Worm (Caenorhabditis elegans): Measurements from ENCODE around the gene lev-9.
A peak's percentile ranks its signal among the peaks of the same experiment; 100 is the strongest.

Gene lev-9

ce11 chrX:6253899-6254670 lies 37.4 kb downstream of the lev-9 start (continued):
- TF ChIP-seq hlh-17 (GFP tag; optimal IDR thresholded peaks at IDR 0.05; ENCODE audit: borderline replicate concordance) (peak; percentile 35), nhr-85 (tag) (peak; percentile 86), lin-13 (GFP tag; optimal IDR thresholded peaks at IDR 0.05) (peak; percentile 43), rnt-1 (tag; optimal IDR thresholded peaks at IDR 0.05) (peak; percentile 82), sup-37 (GFP tag; optimal IDR thresholded peaks at IDR 0.05) (peak; percentile 14), efl-3 (GFP tag; optimal IDR thresholded peaks at IDR 0.05) (peak; percentile 31), ztf-11 (tag; optimal IDR thresholded peaks at IDR 0.05) (no peak), lin-15B (tag; optimal IDR thresholded peaks at IDR 0.05) (no peak), dsc-1 (tag; optimal IDR thresholded peaks at IDR 0.05) (peak; percentile 42), fkh-10 (GFP tag; optimal IDR thresholded peaks at IDR 0.05) (no peak), nhr-90 (tag; optimal IDR thresholded peaks at IDR 0.05; ENCODE audit: poor library complexity) (peak; percentile 57), C16A3.4 (tag; optimal IDR thresholded peaks at IDR 0.05) (peak; percentile 30), pqm-1 (tag; optimal IDR thresholded peaks at IDR 0.05) (no peak), ceh-8 (GFP tag; optimal IDR thresholded peaks at IDR 0.05) (no peak), fkh-4 (tag; optimal IDR thresholded peaks at IDR 0.05; ENCODE audit: borderline replicate concordance) (no peak), ama-1 (optimal IDR thresholded peaks at IDR 0.05) (peak; percentile 86), F16B12.6 (tag; optimal IDR thresholded peaks at IDR 0.05) (no peak), skn-1 (tag; optimal IDR thresholded peaks at IDR 0.05) (peak; percentile 54), tlp-1 (tag; optimal IDR thresholded peaks at IDR 0.05) (no peak), nhr-11 (tag; optimal IDR thresholded peaks at IDR 0.05) (no peak), nhr-71 (tag; optimal IDR thresholded peaks at IDR 0.05) (peak; percentile 69), unc-86 (tag; optimal IDR thresholded peaks at IDR 0.05) (no peak), dpl-1 (GFP tag; optimal IDR thresholded peaks at IDR 0.05) (no peak), lir-3 (tag; optimal IDR thresholded peaks at IDR 0.05; ENCODE audit: poor library complexity) (peak; percentile 33), hpl-2 (GFP tag; optimal IDR thresholded peaks at IDR 0.05) (no peak), nhr-237 (tag; optimal IDR thresholded peaks at IDR 0.05) (no peak), swsn-7 (tag; optimal IDR thresholded peaks at IDR 0.05) (peak; percentile 54), Y116A8C.19 (tag; optimal IDR thresholded peaks at IDR 0.05; ENCODE audit: borderline replicate concordance) (no peak), aha-1 (tag; optimal IDR thresholded peaks at IDR 0.05) (no peak), lin-35 (GFP tag; optimal IDR thresholded peaks at IDR 0.05) (peak; percentile 13 to 67), sox-4 (tag; optimal IDR thresholded peaks at IDR 0.05) (no peak), unc-30 (tag; optimal IDR thresholded peaks at IDR 0.05) (no peak), ets-5 (GFP tag; IDR thresholded peaks at IDR 0.05) (0 out of 2 replicates have a peak, but pooled peaks have one; percentile 35)

DNA sequence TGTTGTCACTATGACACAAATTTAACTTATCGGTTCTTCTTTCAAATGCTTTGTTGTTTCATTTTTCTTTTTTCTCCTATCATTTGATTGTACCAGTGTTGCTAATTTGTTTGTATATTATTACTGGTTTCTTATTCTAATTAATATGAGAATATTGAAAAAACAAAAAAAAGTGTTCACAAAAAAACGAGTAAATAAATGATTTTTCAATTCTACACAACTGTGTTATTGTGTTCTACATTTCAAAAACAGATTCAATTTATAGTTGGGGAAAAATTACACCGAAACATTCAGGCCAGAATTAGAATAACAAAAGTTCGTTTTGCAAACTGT lies 38.0 kb downstream of the lev-9 start:
- no peak for TF ChIP-seq zag-1 (tag; optimal IDR thresholded peaks at IDR 0.05)
- TF ChIP-seq lsy-2 (tag; optimal IDR thresholded peaks at IDR 0.05), result peak in 1 of 2 experiments; percentile 37
- TF ChIP-seq nhr-76 (tag; optimal IDR thresholded peaks at IDR 0.05), result no peak
- TF ChIP-seq efl-3 (GFP tag; optimal IDR thresholded peaks at IDR 0.05), result no peak
- TF ChIP-seq mep-1 (tag; optimal IDR thresholded peaks at IDR 0.05), result peak; percentile 36
- no peak for TF ChIP-seq nhr-12 (tag; optimal IDR thresholded peaks at IDR 0.05)
- TF ChIP-seq tbx-2 (tag; optimal IDR thresholded peaks at IDR 0.05), result no peak
- TF ChIP-seq snu-23 (GFP tag; optimal IDR thresholded peaks at IDR 0.05), result peak; percentile 19
- TF ChIP-seq nhr-237 (tag; optimal IDR thresholded peaks at IDR 0.05), result no peak
- TF ChIP-seq zip-4 (GFP tag; optimal IDR thresholded peaks at IDR 0.05), result no peak

Data from whole organism, L1 larva.